Worm (Caenorhabditis elegans): ENCODE results near the gene sdz-21.

sdz-21 gene

ce11 chrIII:5680141-5680540, 23.3 kb upstream of the sdz-21 start, which contains the start of gene pst-2 (continued):
- TF ChIP-seq lin-1 (GFP tag; IDR thresholded peaks at IDR 0.05) = no peak

- TF ChIP-seq ztf-7 (tag; optimal IDR thresholded peaks at IDR 0.05) (peak; percentile 93), dmd-8 (GFP tag; IDR thresholded peaks at IDR 0.05) (no peak), ceh-20 (GFP tag; IDR thresholded peaks at IDR 0.05) (peak; percentile 98), cey-2 (tag; optimal IDR thresholded peaks at IDR 0.05; ENCODE audit: borderline replicate concordance, insufficient read depth) (peak; percentile 35), php-3 (GFP tag; IDR thresholded peaks at IDR 0.05) (peak; percentile 64), snpc-4 (tag; optimal IDR thresholded peaks at IDR 0.05) (peak; percentile 58), hmg-1.1 (GFP tag; IDR thresholded peaks at IDR 0.05) (peak; percentile 98), ceh-82 (tag; optimal IDR thresholded peaks at IDR 0.05) (no peak), skn-1 (tag; optimal IDR thresholded peaks at IDR 0.05) (no peak), T26A8.4 (GFP tag; IDR thresholded peaks at IDR 0.05) (peak; percentile 97), lin-13 (GFP tag; optimal IDR thresholded peaks at IDR 0.05) (peak; percentile 97), T20F7.1 (GFP tag; optimal IDR thresholded peaks at IDR 0.05) (no peak), F10B5.3 (tag; optimal IDR thresholded peaks at IDR 0.05) (peak; percentile 72), fkh-10 (GFP tag; optimal IDR thresholded peaks at IDR 0.05) (peak; percentile 99), set-16 (GFP tag; IDR thresholded peaks at IDR 0.05) (peak; percentile 23; the same call in 1 of the 2 replicates), mes-2 (tag; optimal IDR thresholded peaks at IDR 0.05; ENCODE audit: poor library complexity, severe bottlenecking) (peak; percentile 98), F26F4.8 (GFP tag; conservative IDR thresholded peaks at IDR 0.05) (no peak), F44E2.7 (GFP tag; IDR thresholded peaks at IDR 0.05) (no peak), ceh-32 (tag; optimal IDR thresholded peaks at IDR 0.05; ENCODE audit: poor library complexity) (peak; percentile 73), lin-29 (GFP tag; IDR thresholded peaks at IDR 0.05) (peak; percentile 89), nhr-76 (tag; optimal IDR thresholded peaks at IDR 0.05) (peak; percentile 75), daf-19 (GFP tag; conservative IDR thresholded peaks at IDR 0.05) (peak; percentile 79; the same call in 1 of the 2 replicates), vab-7 (GFP tag; IDR thresholded peaks at IDR 0.05) (peak; percentile 88), Y75B8A.6 (GFP tag; IDR thresholded peaks at IDR 0.05) (peak; percentile 88), lim-7 (GFP tag; IDR thresholded peaks at IDR 0.05) (0 out of 2 replicates have a peak, but pooled peaks have one; percentile 4), zfp-3 (GFP tag; conservative IDR thresholded peaks at IDR 0.05) (peak; percentile 96), lin-38 (GFP tag; IDR thresholded peaks at IDR 0.05) (peak; percentile 100), ceh-44 (GFP tag; IDR thresholded peaks at IDR 0.05) (no peak), nhr-25 (tag; optimal IDR thresholded peaks at IDR 0.05; ENCODE audit: borderline replicate concordance, insufficient read depth) (peak; percentile 97), ama-1 (optimal IDR thresholded peaks at IDR 0.05) (peak; percentile 91), sdz-12 (GFP tag; optimal IDR thresholded peaks at IDR 0.05) (peak; percentile 11), gei-8 (GFP tag; optimal IDR thresholded peaks at IDR 0.05) (peak; percentile 63), egl-43 (GFP tag; IDR thresholded peaks at IDR 0.05) (peak; percentile 89), ces-1 (GFP tag; optimal IDR thresholded peaks at IDR 0.05) (peak; percentile 80), nhr-28 (tag; optimal IDR thresholded peaks at IDR 0.05) (peak; percentile 97), tra-1 (GFP tag; IDR thresholded peaks at IDR 0.05) (peak; percentile 95), ctbp-1 (GFP tag; IDR thresholded peaks at IDR 0.05) (peak; percentile 95), F49E8.2 (tag; optimal IDR thresholded peaks at IDR 0.05; ENCODE audit: borderline replicate concordance) (peak; percentile 52), mxl-2 (GFP tag; conservative IDR thresholded peaks at IDR 0.05) (peak; percentile 69), lin-1 (GFP tag; IDR thresholded peaks at IDR 0.05) (peak; percentile 78), rbr-2 (tag; optimal IDR thresholded peaks at IDR 0.05) (peak; percentile 98), madf-5 (GFP tag; IDR thresholded peaks at IDR 0.05) (peak in 1 of 2 experiments; percentile 42; a peak in 1 of 4 replicates), R02D3.7 (tag; optimal IDR thresholded peaks at IDR 0.05) (peak; percentile 98), zip-11 (GFP tag; IDR thresholded peaks at IDR 0.05) (no peak), lsy-2 (tag; optimal IDR thresholded peaks at IDR 0.05) (peak; percentile 92 to 98), zfp-2 (tag; optimal IDR thresholded peaks at IDR 0.05) (peak; percentile 99), hlh-11 (tag; optimal IDR thresholded peaks at IDR 0.05) (peak; percentile 95), lin-39 (tag; optimal IDR thresholded peaks at IDR 0.05) (no peak)
These were observed 22.1 kb upstream of the sdz-21 start, which contains the start of the genes ska-3 and rps-12 for ce11 chrIII:5678935-5679334. Gene ska-3, minus strand, starts transcription at chrIII:5679005. Gene rps-12, plus strand, starts transcription at chrIII:5679298.

All from whole organism, L4 larva.